Fruit fly (Drosophila melanogaster) whole organism, adult: ENCODE measurements around the gene CG44325.

Experiments used
- CG33017 ChIP-seq: fragments of 200-800 bp; sonication (Bioruptor generic); optimal IDR thresholded peaks from 2 replicates; lab custom pipeline; 2018; ENCODE audit warnings: missing biosample characterization, mild to moderate bottlenecking, missing genetic modification characterization, moderate library complexity
- CG5204 ChIP-seq: fragments of 200-800 bp; sonication (Bioruptor generic); optimal IDR thresholded peaks from 2 replicates; lab custom pipeline; 2016; ENCODE audit warnings: missing biosample characterization, missing genetic modification characterization
- CG7045 ChIP-seq: fragments of 200-800 bp; sonication (Bioruptor generic); optimal IDR thresholded peaks from 2 replicates; lab custom pipeline; 2017; ENCODE audit warnings: missing biosample characterization, mild to moderate bottlenecking, missing genetic modification characterization
- CG7101 ChIP-seq: fragments of 200-800 bp; sonication (Bioruptor generic); optimal IDR thresholded peaks from 2 replicates; lab custom pipeline; 2018; ENCODE audit warnings: missing biosample characterization, mild to moderate bottlenecking, missing genetic modification characterization, moderate library complexity
- Mnt ChIP-seq: fragments of 200-800 bp; sonication (Bioruptor generic); optimal IDR thresholded peaks from 2 replicates; lab custom pipeline; 2016; ENCODE audit warnings: missing biosample characterization, mild to moderate bottlenecking, missing genetic modification characterization
- bab1 ChIP-seq: fragments of 200-800 bp; sonication (Bioruptor generic); optimal IDR thresholded peaks from 3 replicates; lab custom pipeline; 2019; ENCODE audit warnings: missing biosample characterization, mild to moderate bottlenecking, missing genetic modification characterization, moderate library complexity
- cic ChIP-seq: fragments of 200-800 bp; sonication (Bioruptor generic); optimal IDR thresholded peaks from 2 replicates; lab custom pipeline; 2017; ENCODE audit warnings: missing biosample characterization, mild to moderate bottlenecking, missing genetic modification characterization, moderate library complexity
- kay ChIP-seq: fragments of 200-800 bp; sonication (Bioruptor generic); peaks from one replicate; lab custom pipeline; 2016; ENCODE audit warnings: missing biosample characterization, missing genetic modification characterization, borderline replicate concordance
- pad ChIP-seq: fragments of 200-800 bp; sonication (Bioruptor generic); optimal IDR thresholded peaks from 3 replicates; lab custom pipeline; 2017; ENCODE audit warnings: missing biosample characterization, missing genetic modification characterization, mild to moderate bottlenecking, moderate library complexity, missing genetic modification reagents
- toe ChIP-seq: fragments of 200-800 bp; sonication (Bioruptor generic); optimal IDR thresholded peaks from 2 replicates; lab custom pipeline; 2016; ENCODE audit warnings: missing biosample characterization, missing genetic modification characterization

- TF ChIP-seq CG7101 (tag; lab: Kevin White, UChicago) (no peak), CG33017 (tag; lab: Kevin White, UChicago) (no peak), pad (GFP tag; lab: Kevin White, UChicago) (no peak), cic (GFP tag; lab: Kevin White, UChicago) (no peak), CG7045 (no peak), toe (GFP tag; lab: Kevin White, UChicago) (no peak), Mnt (GFP tag; lab: Kevin White, UChicago) (no peak), CG5204 (GFP tag; lab: Kevin White, UChicago) (no peak), kay (GFP tag; lab: Kevin White, UChicago) (no peak), bab1 (GFP tag; lab: Kevin White, UChicago) (no peak)
These were observed 9.5 kb downstream of the CG44325 start for dm6 chrX:9068822-9069221.
